Fruit fly (Drosophila melanogaster) S2 (cell line): ENCODE measurements around the gene stops.

Source experiments
- CG8478 ChIP-seq: fragments of >200 bp; optimal IDR thresholded peaks from 2 replicates; lab custom pipeline; 2018
- CTCF ChIP-seq, 2 experiments: fragments of >200 bp; optimal IDR thresholded peaks; 2 replicates each; lab custom pipeline; 2018

DNA sequence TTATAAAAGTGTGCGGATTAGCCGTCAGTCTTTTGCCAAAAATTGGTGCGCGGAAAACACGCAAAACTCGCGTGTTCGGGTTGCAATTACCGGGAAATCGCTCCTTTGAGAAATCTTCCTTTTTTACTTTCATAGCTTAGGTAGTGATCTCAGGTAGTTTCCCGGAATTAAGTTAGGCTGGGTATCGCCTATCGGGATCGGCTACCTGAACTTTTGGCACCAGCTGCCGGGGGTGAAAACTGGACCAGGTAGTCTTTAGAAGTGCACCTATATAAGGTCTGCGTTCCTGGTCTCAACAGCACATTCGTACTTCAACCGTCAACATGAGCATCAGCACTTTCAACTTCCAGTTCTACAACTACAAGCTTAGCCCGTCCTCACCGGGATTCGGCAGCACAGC lies 24.2 kb upstream of the stops start, which contains the start of gene bnk:
- no peak for TF ChIP-seq CTCF (optimal IDR thresholded peaks at IDR 0.05; lab: Kevin White, UChicago)
- TF ChIP-seq CG8478 (lab: Kevin White, UChicago) = no peak
